Worm (Caenorhabditis elegans): ENCODE results near the gene mex-6.

The mex-6 gene

ce11 chrII:9573412-9573811 is 49.4 kb downstream of the mex-6 start:
- TF ChIP-seq pha-4 (tag; optimal IDR thresholded peaks at IDR 0.05): no peak
- no peak for TF ChIP-seq lin-32 (GFP tag; optimal IDR thresholded peaks at IDR 0.05)
- no peak for TF ChIP-seq zip-8 (tag; optimal IDR thresholded peaks at IDR 0.05)
- no peak for TF ChIP-seq drap-1 (GFP tag; optimal IDR thresholded peaks at IDR 0.05)
- TF ChIP-seq blmp-1 (tag; optimal IDR thresholded peaks at IDR 0.05): peak; percentile 22
- no peak for TF ChIP-seq ceh-43 (GFP tag; optimal IDR thresholded peaks at IDR 0.05)
- no peak for TF ChIP-seq elt-3 (tag; optimal IDR thresholded peaks at IDR 0.05)
- no peak for TF ChIP-seq mab-5 (tag; optimal IDR thresholded peaks at IDR 0.05)

ce11 chrII:9574406-9574805 is 50.4 kb downstream of the mex-6 start:
- TF ChIP-seq mls-2 (tag; optimal IDR thresholded peaks at IDR 0.05): peak; percentile 59
- TF ChIP-seq drap-1 (GFP tag; optimal IDR thresholded peaks at IDR 0.05): peak; percentile 13
- peak; percentile 77 for TF ChIP-seq ceh-43 (GFP tag; optimal IDR thresholded peaks at IDR 0.05)
- no peak for TF ChIP-seq snpc-4 (tag; optimal IDR thresholded peaks at IDR 0.05)
- peak; percentile 69 for TF ChIP-seq sptf-1 (tag; optimal IDR thresholded peaks at IDR 0.05)
- TF ChIP-seq ham-2 (GFP tag; optimal IDR thresholded peaks at IDR 0.05): peak; percentile 12

- TF ChIP-seq lsy-2 (tag; optimal IDR thresholded peaks at IDR 0.05) (no peak), unc-62 (GFP tag; optimal IDR thresholded peaks at IDR 0.05) (no peak), flh-1 (GFP tag; optimal IDR thresholded peaks at IDR 0.05) (no peak), nhr-76 (tag; optimal IDR thresholded peaks at IDR 0.05) (no peak), hlh-1 (tag; optimal IDR thresholded peaks at IDR 0.05) (no peak), mab-5 (tag; optimal IDR thresholded peaks at IDR 0.05) (no peak), elt-1 (tag; optimal IDR thresholded peaks at IDR 0.05; ENCODE audit: borderline replicate concordance, insufficient read depth) (no peak), sptf-1 (tag; optimal IDR thresholded peaks at IDR 0.05) (no peak), tbx-8 (GFP tag; optimal IDR thresholded peaks at IDR 0.05) (no peak), ceh-83 (GFP tag; optimal IDR thresholded peaks at IDR 0.05) (no peak), snpc-4 (tag; optimal IDR thresholded peaks at IDR 0.05) (no peak)
These were observed 51.7 kb downstream of the mex-6 start, which contains the start of gene exc-7 for ce11 chrII:9575670-9576069. Gene exc-7, plus strand, starts transcription at chrII:9575970.

All from whole organism, mixed stage, embryonic.